Worm (Caenorhabditis elegans) whole organism, mixed stage, embryonic: ENCODE results near the gene clu-1.
A peak's percentile ranks its signal among the peaks of the same experiment; 100 is the strongest.

Source experiments
- M03D4.4 ChIP-seq: sonication (generic microtip); optimal IDR thresholded peaks from 2 replicates; lab custom pipeline; 2017; ENCODE audit warnings: mild to moderate bottlenecking, missing genetic modification characterization, missing compliant biosample characterization
- bed-3 ChIP-seq: fragments of 200-800 bp; sonication (Bioruptor generic); optimal IDR thresholded peaks from 3 replicates; lab custom pipeline; 2018; ENCODE audit warnings: mild to moderate bottlenecking, missing genetic modification characterization, moderate library complexity, missing compliant biosample characterization
- blmp-1 ChIP-seq: fragments of 150-350 bp; optimal IDR thresholded peaks from 2 replicates; lab custom pipeline; 2014; ENCODE audit warnings: missing biosample characterization, missing genetic modification characterization
- ceh-39 ChIP-seq: fragments of 150-350 bp; optimal IDR thresholded peaks from 2 replicates; lab custom pipeline; 2014; ENCODE audit warnings: missing biosample characterization, missing genetic modification characterization
- ceh-43 ChIP-seq: fragments of 200-800 bp; sonication (Bioruptor generic); optimal IDR thresholded peaks from 2 replicates; lab custom pipeline; 2018; ENCODE audit warnings: mild to moderate bottlenecking, missing genetic modification characterization, moderate library complexity, missing compliant biosample characterization
- ces-1 ChIP-seq: fragments of 150-350 bp; optimal IDR thresholded peaks from 2 replicates; lab custom pipeline; 2014; ENCODE audit warnings: missing biosample characterization, missing genetic modification reagents, missing genetic modification characterization
- cnd-1 ChIP-seq: fragments of 200-800 bp; sonication (Bioruptor generic); optimal IDR thresholded peaks from 2 replicates; lab custom pipeline; 2018; ENCODE audit warnings: mild to moderate bottlenecking, missing genetic modification characterization, missing compliant biosample characterization
- drap-1 ChIP-seq: fragments of 200-800 bp; sonication (Bioruptor generic); optimal IDR thresholded peaks from 3 replicates; lab custom pipeline; 2018; ENCODE audit warnings: mild to moderate bottlenecking, missing genetic modification characterization, missing compliant biosample characterization
- elt-1 ChIP-seq: sonication (generic microtip); optimal IDR thresholded peaks from 2 replicates; lab custom pipeline; 2017; ENCODE audit warnings: missing genetic modification characterization, mild to moderate bottlenecking, missing compliant biosample characterization, antibody characterized with exemption, moderate library complexity, borderline replicate concordance; ENCODE audit not compliant: insufficient read depth
- elt-3 ChIP-seq: fragments of 150-350 bp; optimal IDR thresholded peaks from 2 replicates; lab custom pipeline; 2014; ENCODE audit warnings: missing biosample characterization, missing genetic modification characterization
- flh-1 ChIP-seq: fragments of 200-800 bp; sonication (Bioruptor generic); optimal IDR thresholded peaks from 2 replicates; lab custom pipeline; 2018; ENCODE audit warnings: mild to moderate bottlenecking, missing genetic modification characterization, moderate library complexity, missing compliant biosample characterization
- hlh-1 ChIP-seq: fragments of 150-350 bp; optimal IDR thresholded peaks from 2 replicates; lab custom pipeline; 2014; ENCODE audit warnings: missing biosample characterization, missing genetic modification reagents, missing genetic modification characterization
- lin-32 ChIP-seq: fragments of 200-800 bp; sonication (Bioruptor generic); optimal IDR thresholded peaks from 2 replicates; lab custom pipeline; 2018; ENCODE audit warnings: mild to moderate bottlenecking, missing genetic modification characterization, missing compliant biosample characterization
- lsy-2 ChIP-seq: fragments of 150-350 bp; optimal IDR thresholded peaks from 2 replicates; lab custom pipeline; 2014; ENCODE audit warnings: missing biosample characterization, missing genetic modification characterization
- mab-5 ChIP-seq: fragments of 150-350 bp; optimal IDR thresholded peaks from 2 replicates; lab custom pipeline; 2014; ENCODE audit warnings: missing biosample characterization, missing genetic modification characterization
- mep-1 ChIP-seq: fragments of 150-350 bp; optimal IDR thresholded peaks from 2 replicates; lab custom pipeline; 2017; ENCODE audit warnings: missing biosample characterization, missing genetic modification reagents, missing genetic modification characterization, inconsistent platforms
- mls-2 ChIP-seq: sonication (generic microtip); optimal IDR thresholded peaks from 2 replicates; lab custom pipeline; 2016; ENCODE audit warnings: mild to moderate bottlenecking, missing genetic modification characterization, moderate library complexity, missing compliant biosample characterization
- nhr-12 ChIP-seq: fragments of 150-350 bp; optimal IDR thresholded peaks from 2 replicates; lab custom pipeline; 2014; ENCODE audit warnings: missing biosample characterization, missing genetic modification characterization
- nhr-2 ChIP-seq: fragments of 150-350 bp; optimal IDR thresholded peaks from 2 replicates; lab custom pipeline; 2014; ENCODE audit warnings: missing biosample characterization, missing genetic modification characterization
- nhr-237 ChIP-seq: fragments of 150-350 bp; optimal IDR thresholded peaks from 2 replicates; lab custom pipeline; 2014; ENCODE audit warnings: missing biosample characterization, missing genetic modification characterization
- nhr-28 ChIP-seq: fragments of 150-350 bp; optimal IDR thresholded peaks from 2 replicates; lab custom pipeline; 2014; ENCODE audit warnings: missing biosample characterization, missing genetic modification characterization
- nhr-76 ChIP-seq: sonication (generic microtip); optimal IDR thresholded peaks from 2 replicates; lab custom pipeline; 2017; ENCODE audit warnings: missing biosample characterization, missing genetic modification characterization
- pha-4 ChIP-seq: fragments of 150-350 bp; optimal IDR thresholded peaks from 2 replicates; lab custom pipeline; 2018; ENCODE audit warnings: missing biosample characterization, missing genetic modification reagents, missing genetic modification characterization
- sem-2 ChIP-seq: fragments of 200-800 bp; sonication (Bioruptor generic); optimal IDR thresholded peaks from 2 replicates; lab custom pipeline; 2018; ENCODE audit warnings: mild to moderate bottlenecking, missing genetic modification characterization, missing compliant biosample characterization
- snpc-4 ChIP-seq: fragments of 150-350 bp; optimal IDR thresholded peaks from 2 replicates; lab custom pipeline; 2014; ENCODE audit warnings: missing biosample characterization, missing genetic modification characterization
- tbx-8 ChIP-seq: fragments of 200-800 bp; sonication (Bioruptor generic); optimal IDR thresholded peaks from 2 replicates; lab custom pipeline; 2018; ENCODE audit warnings: mild to moderate bottlenecking, missing genetic modification characterization, moderate library complexity, missing compliant biosample characterization
- unc-120 ChIP-seq: sonication (generic microtip); optimal IDR thresholded peaks from 2 replicates; lab custom pipeline; 2017; ENCODE audit warnings: missing genetic modification characterization, missing compliant biosample characterization; ENCODE audit not compliant: poor library complexity, severe bottlenecking
- unc-62 ChIP-seq: fragments of 150-350 bp; optimal IDR thresholded peaks from 2 replicates; lab custom pipeline; 2014; ENCODE audit warnings: missing biosample characterization, missing genetic modification reagents, missing genetic modification characterization
- zip-8 ChIP-seq: fragments of 150-350 bp; optimal IDR thresholded peaks from 2 replicates; lab custom pipeline; 2014; ENCODE audit warnings: missing biosample characterization, missing genetic modification characterization
- ztf-11 ChIP-seq: fragments of 150-350 bp; optimal IDR thresholded peaks from 2 replicates; lab custom pipeline; 2014; ENCODE audit warnings: missing biosample characterization, missing genetic modification characterization

clu-1 gene

ce11 chrIII:9502155-9502714 lies 19.0 kb downstream of the clu-1 start:
- no peak for TF ChIP-seq ceh-39 (tag; lab: Kevin White, UChicago)
- TF ChIP-seq ztf-11 (tag; lab: Kevin White, UChicago) = no peak
- no peak for TF ChIP-seq hlh-1 (tag; lab: Kevin White, UChicago)
- TF ChIP-seq unc-120 (tag; lab: Kevin White, UChicago) = no peak
- no peak for TF ChIP-seq M03D4.4 (tag; lab: Kevin White, UChicago)
- no peak for TF ChIP-seq ces-1 (GFP tag; lab: Kevin White, UChicago)
- TF ChIP-seq elt-3 (tag; lab: Kevin White, UChicago) = no peak
- no peak for TF ChIP-seq sem-2 (GFP tag; lab: Kevin White, UChicago)
- TF ChIP-seq nhr-2 (tag; lab: Kevin White, UChicago) = no peak
- TF ChIP-seq elt-1 (tag; lab: Kevin White, UChicago) = no peak
- TF ChIP-seq, all 35 proteins: peak for 0

ce11 chrIII:9501072-9501471 lies 20.2 kb downstream of the clu-1 start:
- TF ChIP-seq nhr-76 (tag; lab: Kevin White, UChicago) (no peak), pha-4 (tag; lab: Kevin White, UChicago) (no peak), snpc-4 (no peak), drap-1 (GFP tag; lab: Kevin White, UChicago) (no peak), hlh-1 (tag; lab: Kevin White, UChicago) (no peak), bed-3 (GFP tag; lab: Kevin White, UChicago) (no peak), ceh-43 (GFP tag; lab: Kevin White, UChicago) (no peak), mab-5 (tag; lab: Kevin White, UChicago) (no peak), ztf-11 (tag; lab: Kevin White, UChicago) (no peak), unc-120 (tag; lab: Kevin White, UChicago) (no peak), nhr-12 (tag; lab: Kevin White, UChicago) (no peak), lin-32 (no peak), M03D4.4 (tag; lab: Kevin White, UChicago) (no peak), flh-1 (GFP tag; lab: Kevin White, UChicago) (no peak), mep-1 (tag; lab: Kevin White, UChicago) (no peak), zip-8 (no peak), nhr-237 (tag; lab: Kevin White, UChicago) (no peak)

- TF ChIP-seq ceh-39 (tag; lab: Kevin White, UChicago) = no peak
- TF ChIP-seq mls-2 = no peak
- TF ChIP-seq pha-4 (tag; lab: Kevin White, UChicago) = no peak
- TF ChIP-seq mep-1 (tag; lab: Kevin White, UChicago) = no peak
- TF ChIP-seq tbx-8 (GFP tag; lab: Kevin White, UChicago) = no peak
- TF ChIP-seq drap-1 (GFP tag; lab: Kevin White, UChicago) = no peak
- TF ChIP-seq, all 35 proteins: peak for 0
Measured at ce11 chrIII:9500267-9500666, 21.0 kb downstream of the clu-1 start, which contains the start of gene sod-4. sod-4 (minus strand) TSS chrIII:9500375.

- no peak for TF ChIP-seq nhr-76 (tag; lab: Kevin White, UChicago)
- no peak for TF ChIP-seq M03D4.4 (tag; lab: Kevin White, UChicago)
- TF ChIP-seq zip-8 = peak; percentile 94
- TF ChIP-seq elt-3 (tag; lab: Kevin White, UChicago) = no peak
- no peak for TF ChIP-seq nhr-2 (tag; lab: Kevin White, UChicago)
- TF ChIP-seq lin-32 = no peak
- no peak for TF ChIP-seq hlh-1 (tag; lab: Kevin White, UChicago)
- no peak for TF ChIP-seq sem-2 (GFP tag; lab: Kevin White, UChicago)
Measured at ce11 chrIII:9497412-9497811, 23.8 kb downstream of the clu-1 start.

- TF ChIP-seq ceh-39 (tag; lab: Kevin White, UChicago) (no peak), hlh-1 (tag; lab: Kevin White, UChicago) (no peak), lsy-2 (tag; lab: Kevin White, UChicago) (no peak), blmp-1 (tag; lab: Kevin White, UChicago) (no peak), nhr-28 (no peak), ceh-43 (GFP tag; lab: Kevin White, UChicago) (no peak), cnd-1 (no peak), elt-3 (tag; lab: Kevin White, UChicago) (no peak), unc-62 (no peak), nhr-2 (tag; lab: Kevin White, UChicago) (no peak)
Measured at ce11 chrIII:9496083-9496482, 25.2 kb downstream of the clu-1 start.
